Worm (Caenorhabditis elegans): ENCODE results near the gene ZC116.5.

DNA sequence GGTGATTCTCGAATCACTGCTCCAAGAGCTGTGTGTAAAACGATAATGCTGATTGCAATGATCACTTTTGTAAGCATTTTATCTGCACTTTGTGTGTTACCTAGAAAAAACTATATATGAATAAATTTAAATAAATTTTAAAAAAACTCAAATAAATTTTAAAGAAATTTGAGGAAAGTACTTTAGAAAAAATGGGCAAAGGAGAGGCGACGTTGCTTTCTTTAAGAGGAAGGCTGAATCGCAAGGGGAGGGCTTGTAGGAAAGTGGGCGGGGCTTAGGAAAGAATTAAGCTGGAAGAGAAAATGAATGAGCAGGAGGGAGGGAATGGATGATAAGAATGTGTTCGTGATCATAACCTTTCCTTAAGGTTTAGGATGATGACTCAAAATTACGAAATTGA is 40.9 kb downstream of the ZC116.5 start, which contains the start of gene E02A10.4:
- TF ChIP-seq ceh-82 (tag; optimal IDR thresholded peaks at IDR 0.05) (no peak), fkh-10 (GFP tag; optimal IDR thresholded peaks at IDR 0.05) (no peak), jun-1 (tag; optimal IDR thresholded peaks at IDR 0.05) (no peak), lin-13 (GFP tag; optimal IDR thresholded peaks at IDR 0.05) (no peak), nhr-71 (tag; optimal IDR thresholded peaks at IDR 0.05) (no peak), ces-1 (GFP tag; optimal IDR thresholded peaks at IDR 0.05) (no peak), elt-3 (tag; optimal IDR thresholded peaks at IDR 0.05) (no peak), lin-35 (GFP tag; optimal IDR thresholded peaks at IDR 0.05) (no peak), grh-1 (GFP tag; IDR thresholded peaks at IDR 0.05) (no peak), sup-37 (GFP tag; optimal IDR thresholded peaks at IDR 0.05) (no peak)
